Worm (Caenorhabditis elegans) whole organism, L1 larva: ENCODE data around the gene scl-3.

Source experiments
- ceh-8 ChIP-seq: fragments of 200-800 bp; sonication (Bioruptor generic); optimal IDR thresholded peaks from 2 replicates; lab custom pipeline; 2018; ENCODE audit warnings: mild to moderate bottlenecking, missing genetic modification characterization, moderate library complexity, missing compliant biosample characterization
- ceh-88 ChIP-seq: fragments of 200-800 bp; sonication (Bioruptor generic); IDR thresholded peaks from 2 replicates; pipeline ENCODE4 v1.3.6; 2022; ENCODE audit warnings: missing genetic modification characterization, missing compliant biosample characterization
- dpl-1 ChIP-seq, 3 experiments: fragments of 150-350 bp in 2 of 3; sonication (generic microtip) in 1 of 3; optimal IDR thresholded peaks; 2 replicates each; lab custom pipeline; 2014 to 2017; ENCODE audit warnings: missing biosample characterization in 3 of 3, missing genetic modification characterization in 3 of 3, missing genetic modification reagents in 3 of 3
- fos-1 ChIP-seq: fragments of 150-350 bp; optimal IDR thresholded peaks from 2 replicates; lab custom pipeline; 2014; ENCODE audit warnings: missing biosample characterization, missing genetic modification characterization
- jun-1 ChIP-seq: fragments of 150-350 bp; optimal IDR thresholded peaks from 2 replicates; lab custom pipeline; 2014; ENCODE audit warnings: missing biosample characterization, missing genetic modification reagents, missing genetic modification characterization
- lin-14 ChIP-seq: fragments of 200-800 bp; sonication (Bioruptor generic); optimal IDR thresholded peaks from 2 replicates; lab custom pipeline; 2018; ENCODE audit warnings: mild to moderate bottlenecking, missing genetic modification characterization, moderate library complexity, missing compliant biosample characterization
- lin-39 ChIP-seq: fragments of 150-350 bp; optimal IDR thresholded peaks from 2 replicates; lab custom pipeline; 2014; ENCODE audit warnings: missing biosample characterization, missing genetic modification reagents, missing genetic modification characterization
- lir-3 ChIP-seq: sonication (generic microtip); optimal IDR thresholded peaks from 2 replicates; lab custom pipeline; 2016; ENCODE audit warnings: mild to moderate bottlenecking, missing genetic modification characterization, moderate library complexity, missing compliant biosample characterization; ENCODE audit not compliant: poor library complexity
- mep-1 ChIP-seq: fragments of 150-350 bp; optimal IDR thresholded peaks from 2 replicates; lab custom pipeline; 2014; ENCODE audit warnings: missing biosample characterization, missing genetic modification characterization
- nhr-11 ChIP-seq: fragments of 150-350 bp; optimal IDR thresholded peaks from 2 replicates; lab custom pipeline; 2014; ENCODE audit warnings: missing biosample characterization, missing genetic modification characterization
- nhr-90 ChIP-seq: sonication (generic microtip); optimal IDR thresholded peaks from 2 replicates; lab custom pipeline; 2016; ENCODE audit warnings: mild to moderate bottlenecking, missing genetic modification characterization, missing compliant biosample characterization; ENCODE audit not compliant: poor library complexity
- snpc-4 ChIP-seq: fragments of 150-350 bp; optimal IDR thresholded peaks from 2 replicates; lab custom pipeline; 2014; ENCODE audit warnings: missing biosample characterization, missing genetic modification characterization
- sptf-1 ChIP-seq: fragments of 150-350 bp; optimal IDR thresholded peaks from 2 replicates; lab custom pipeline; 2014; ENCODE audit warnings: missing biosample characterization, missing genetic modification characterization
- xbp-1 ChIP-seq: sonication (generic microtip); optimal IDR thresholded peaks from 2 replicates; lab custom pipeline; 2016; ENCODE audit warnings: missing genetic modification characterization, missing compliant biosample characterization

DNA sequence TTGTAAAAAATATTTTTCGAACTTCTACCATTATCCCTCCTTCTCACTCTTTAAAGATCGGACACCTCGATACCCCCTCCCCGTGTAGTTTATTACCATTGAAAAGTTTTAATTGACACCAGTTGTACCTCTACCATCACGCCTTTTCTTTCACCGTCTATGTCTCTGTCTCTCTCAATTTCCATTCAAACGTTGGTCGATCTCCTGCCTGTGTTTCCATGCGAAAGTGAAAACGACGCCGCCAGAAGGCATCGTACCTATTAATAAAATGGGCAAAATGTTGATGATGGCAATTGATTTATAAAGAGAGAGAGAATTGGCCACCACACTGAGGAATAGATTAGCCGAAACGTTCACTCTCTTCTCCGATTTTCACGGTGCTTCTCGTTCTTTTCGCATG is 46.2 kb upstream of the scl-3 start:
- TF ChIP-seq nhr-90 (tag; lab: Kevin White, UChicago), result no peak
- TF ChIP-seq jun-1 (tag; lab: Kevin White, UChicago), result no peak
- TF ChIP-seq lir-3 (tag; lab: Kevin White, UChicago), result no peak
- no peak for TF ChIP-seq snpc-4
- TF ChIP-seq ceh-8 (GFP tag; lab: Kevin White, UChicago), result no peak
- TF ChIP-seq sptf-1 (tag; lab: Kevin White, UChicago), result no peak
- peak; percentile 22 for TF ChIP-seq mep-1 (tag; lab: Kevin White, UChicago)
- no peak for TF ChIP-seq ceh-88 (GFP tag; lab: Robert Waterston, UW)
- no peak for TF ChIP-seq fos-1 (tag; lab: Kevin White, UChicago)
- TF ChIP-seq lin-14 (GFP tag; lab: Kevin White, UChicago), result peak; percentile 67
- no peak for TF ChIP-seq lin-39
- no peak for TF ChIP-seq nhr-11 (tag; lab: Kevin White, UChicago)
- TF ChIP-seq xbp-1, result no peak
- TF ChIP-seq dpl-1 (GFP tag; optimal IDR thresholded peaks at IDR 0.05; lab: Kevin White, UChicago), result no peak
